Worm (Caenorhabditis elegans) whole organism, L3 larva: Measurements from ENCODE around the gene col-36.

Source experiments
- R02D3.7 ChIP-seq: fragments of 150-350 bp; optimal IDR thresholded peaks from 2 replicates; lab custom pipeline; 2014; ENCODE audit warnings: missing biosample characterization, missing genetic modification characterization
- ZK546.5 ChIP-seq: sonication (generic microtip); optimal IDR thresholded peaks from 2 replicates; lab custom pipeline; 2017; ENCODE audit warnings: missing biosample characterization, missing genetic modification characterization
- aly-2 ChIP-seq: fragments of 150-350 bp; optimal IDR thresholded peaks from 2 replicates; lab custom pipeline; 2014; ENCODE audit warnings: missing biosample characterization, missing genetic modification characterization
- ama-1 ChIP-seq: fragments of 150-350 bp; optimal IDR thresholded peaks from 2 replicates; lab custom pipeline; 2018
- ceh-16 ChIP-seq: sonication (generic microtip); optimal IDR thresholded peaks from 2 replicates; lab custom pipeline; 2017; ENCODE audit warnings: missing biosample characterization, missing genetic modification characterization
- ceh-28 ChIP-seq: fragments of 150-350 bp; optimal IDR thresholded peaks from 2 replicates; lab custom pipeline; 2014; ENCODE audit warnings: missing biosample characterization, missing genetic modification reagents, missing genetic modification characterization
- ceh-82 ChIP-seq: fragments of 150-350 bp; optimal IDR thresholded peaks from 2 replicates; lab custom pipeline; 2014; ENCODE audit warnings: missing biosample characterization, missing genetic modification characterization
- daf-12 ChIP-seq: fragments of 150-350 bp; optimal IDR thresholded peaks from 2 replicates; lab custom pipeline; 2014; ENCODE audit warnings: missing biosample characterization, missing genetic modification reagents, missing genetic modification characterization
- egl-27 ChIP-seq: sonication (generic microtip); optimal IDR thresholded peaks from 4 replicates; lab custom pipeline; 2017; ENCODE audit warnings: missing biosample characterization, missing genetic modification reagents, missing genetic modification characterization
- egl-5 ChIP-seq: fragments of 150-350 bp; optimal IDR thresholded peaks from 2 replicates; lab custom pipeline; 2017; ENCODE audit warnings: missing biosample characterization, missing genetic modification reagents, missing genetic modification characterization, inconsistent platforms
- elt-1 ChIP-seq: fragments of 150-350 bp; optimal IDR thresholded peaks from 2 replicates; lab custom pipeline; 2014; ENCODE audit warnings: missing biosample characterization, missing genetic modification characterization
- elt-2 ChIP-seq: sonication (generic microtip); optimal IDR thresholded peaks from 2 replicates; lab custom pipeline; 2016; ENCODE audit warnings: missing genetic modification reagents, mild to moderate bottlenecking, missing genetic modification characterization, missing compliant biosample characterization
- elt-3 ChIP-seq, 3 experiments: fragments of 150-350 bp in 1 of 3; sonication (generic microtip) in 2 of 3; optimal IDR thresholded peaks; 2 replicates in 2 of 3; 4 replicates in 1 of 3; lab custom pipeline; 2014 to 2017; ENCODE audit warnings: missing biosample characterization in 3 of 3, missing genetic modification characterization in 3 of 3
- eor-1 ChIP-seq, 2 experiments: fragments of 150-350 bp; optimal IDR thresholded peaks; 2 replicates each; lab custom pipeline; 2014 to 2018; ENCODE audit warnings: missing biosample characterization in 2 of 2, missing genetic modification characterization in 2 of 2
- fkh-10 ChIP-seq: sonication (generic microtip); optimal IDR thresholded peaks from 2 replicates; lab custom pipeline; 2017; ENCODE audit warnings: missing biosample characterization, missing genetic modification reagents, missing genetic modification characterization
- fos-1 ChIP-seq: fragments of 150-350 bp; optimal IDR thresholded peaks from 2 replicates; lab custom pipeline; 2014; ENCODE audit warnings: missing biosample characterization, missing genetic modification characterization
- hmg-11 ChIP-seq: sonication (generic microtip); optimal IDR thresholded peaks from 2 replicates; lab custom pipeline; 2016; ENCODE audit warnings: missing genetic modification characterization, missing compliant biosample characterization
- jun-1 ChIP-seq: fragments of 150-350 bp; optimal IDR thresholded peaks from 2 replicates; lab custom pipeline; 2014; ENCODE audit warnings: missing biosample characterization, missing genetic modification reagents, missing genetic modification characterization
- lin-15B ChIP-seq: fragments of 150-350 bp; optimal IDR thresholded peaks from 2 replicates; lab custom pipeline; 2014; ENCODE audit warnings: missing biosample characterization, missing genetic modification characterization
- lin-39 ChIP-seq: fragments of 150-350 bp; optimal IDR thresholded peaks from 2 replicates; lab custom pipeline; 2018; ENCODE audit warnings: missing biosample characterization, missing genetic modification reagents, missing genetic modification characterization
- mdl-1 ChIP-seq: fragments of 150-350 bp; optimal IDR thresholded peaks from 2 replicates; lab custom pipeline; 2014; ENCODE audit warnings: missing biosample characterization, missing genetic modification characterization
- mml-1 ChIP-seq: fragments of 150-350 bp; sonication (generic microtip); optimal IDR thresholded peaks from 3 replicates; lab custom pipeline; 2014; ENCODE audit warnings: missing biosample characterization, missing genetic modification characterization
- nfya-1 ChIP-seq: sonication (generic microtip); optimal IDR thresholded peaks from 2 replicates; lab custom pipeline; 2017; ENCODE audit warnings: missing genetic modification characterization, mild to moderate bottlenecking, missing compliant biosample characterization, antibody characterized with exemption, moderate library complexity; ENCODE audit not compliant: insufficient read depth
- nhr-11 ChIP-seq: fragments of 150-350 bp; optimal IDR thresholded peaks from 2 replicates; lab custom pipeline; 2014; ENCODE audit warnings: missing biosample characterization, missing genetic modification characterization
- nhr-23 ChIP-seq: fragments of 150-350 bp; optimal IDR thresholded peaks from 2 replicates; lab custom pipeline; 2014; ENCODE audit warnings: missing biosample characterization, missing genetic modification reagents, missing genetic modification characterization
- nhr-25 ChIP-seq: sonication (generic microtip); optimal IDR thresholded peaks from 2 replicates; lab custom pipeline; 2017; ENCODE audit warnings: missing biosample characterization, missing genetic modification characterization
- nhr-43 ChIP-seq: sonication (generic microtip); optimal IDR thresholded peaks from 2 replicates; lab custom pipeline; 2016; ENCODE audit warnings: mild to moderate bottlenecking, missing genetic modification characterization, missing compliant biosample characterization; ENCODE audit not compliant: poor library complexity, severe bottlenecking
- nhr-76 ChIP-seq: fragments of 150-350 bp; sonication (generic microtip); optimal IDR thresholded peaks from 5 replicates; lab custom pipeline; 2014; ENCODE audit warnings: missing biosample characterization, missing genetic modification characterization
- pha-4 ChIP-seq: fragments of 150-350 bp; optimal IDR thresholded peaks from 2 replicates; lab custom pipeline; 2014; ENCODE audit warnings: missing biosample characterization, missing genetic modification reagents, missing genetic modification characterization
- pqm-1 ChIP-seq: fragments of 150-350 bp; optimal IDR thresholded peaks from 2 replicates; lab custom pipeline; 2017; ENCODE audit warnings: missing biosample characterization, missing genetic modification characterization, inconsistent platforms
- skn-1 ChIP-seq: fragments of 150-350 bp; optimal IDR thresholded peaks from 2 replicates; lab custom pipeline; 2014; ENCODE audit warnings: missing biosample characterization, missing genetic modification characterization
- snpc-4 ChIP-seq: fragments of 150-350 bp; optimal IDR thresholded peaks from 2 replicates; lab custom pipeline; 2014; ENCODE audit warnings: missing biosample characterization, missing genetic modification characterization
- tbx-2 ChIP-seq: sonication (generic microtip); optimal IDR thresholded peaks from 2 replicates; lab custom pipeline; 2016; ENCODE audit warnings: mild to moderate bottlenecking, missing genetic modification characterization, missing compliant biosample characterization
- unc-39 ChIP-seq: sonication (generic microtip); optimal IDR thresholded peaks from 4 replicates; lab custom pipeline; 2017; ENCODE audit warnings: missing biosample characterization, missing genetic modification characterization
- unc-62 ChIP-seq: fragments of 150-350 bp; sonication (generic microtip); optimal IDR thresholded peaks from 4 replicates; lab custom pipeline; 2014; ENCODE audit warnings: missing biosample characterization, missing genetic modification reagents, missing genetic modification characterization
- zag-1 ChIP-seq: fragments of 150-350 bp; optimal IDR thresholded peaks from 2 replicates; lab custom pipeline; 2014; ENCODE audit warnings: missing biosample characterization, missing genetic modification characterization
- ztf-11 ChIP-seq: fragments of 150-350 bp; optimal IDR thresholded peaks from 2 replicates; lab custom pipeline; 2014; ENCODE audit warnings: missing biosample characterization, missing genetic modification characterization

Gene col-36

DNA sequence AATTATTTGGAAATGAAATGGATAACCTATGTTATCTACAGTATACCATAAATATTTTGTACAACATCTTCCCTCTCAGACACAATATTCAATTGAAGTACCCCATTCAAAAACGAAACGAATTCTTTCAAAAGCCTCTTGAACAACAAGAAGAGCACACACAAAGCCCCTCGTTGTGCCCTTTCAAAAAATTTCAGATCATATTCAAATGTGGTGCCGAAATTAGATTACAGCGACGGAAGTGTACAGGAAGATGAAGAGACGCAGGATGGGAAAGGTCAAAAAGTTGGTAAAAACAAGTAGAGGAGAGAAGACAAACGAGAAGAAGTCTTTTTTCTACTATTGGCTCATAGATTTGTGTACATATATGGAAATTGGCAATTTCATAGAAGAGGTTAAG is 7.5 kb upstream of the col-36 start:
- peak; percentile 15 for TF ChIP-seq fkh-10
- TF ChIP-seq nhr-43 (tag; lab: Kevin White, UChicago) = no peak

DNA sequence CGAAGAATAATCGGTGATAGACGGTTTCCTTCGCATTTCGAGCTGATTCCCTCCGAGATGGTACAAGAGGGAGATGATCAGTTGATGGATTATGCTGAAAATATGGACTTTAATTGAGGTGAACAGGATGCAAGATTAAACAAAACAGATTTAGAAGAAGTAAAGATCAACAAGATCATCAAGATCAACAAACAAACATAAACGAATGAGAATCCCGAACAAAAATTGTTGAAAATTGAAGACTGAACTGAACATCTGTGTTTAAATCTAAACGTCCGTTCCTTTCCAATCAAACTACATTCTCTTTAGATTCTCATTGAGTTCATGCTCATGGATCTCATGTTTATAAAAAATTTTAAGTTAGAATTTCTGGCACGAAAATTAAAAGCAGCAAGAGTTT is 6.2 kb upstream of the col-36 start, which contains the start of gene glc-4:
Gene glc-4, minus strand, starts transcription at position 101 of the 400 bp plus-strand sequence.
- no peak for TF ChIP-seq ceh-82 (tag; lab: Kevin White, UChicago)
- TF ChIP-seq nhr-23 = no peak
- no peak for TF ChIP-seq zag-1 (tag; lab: Kevin White, UChicago)
- TF ChIP-seq skn-1 (tag; lab: Kevin White, UChicago) = no peak
- TF ChIP-seq mdl-1 = no peak
- no peak for TF ChIP-seq aly-2 (tag; lab: Kevin White, UChicago)
- TF ChIP-seq nhr-11 (tag; lab: Kevin White, UChicago) = no peak
- TF ChIP-seq ceh-28 (tag; lab: Kevin White, UChicago) = no peak
- TF ChIP-seq elt-1 (tag; lab: Kevin White, UChicago) = no peak
- no peak for TF ChIP-seq eor-1 (tag; optimal IDR thresholded peaks at IDR 0.05; lab: Kevin White, UChicago)
- TF ChIP-seq, all 47 proteins: peak for 0

DNA sequence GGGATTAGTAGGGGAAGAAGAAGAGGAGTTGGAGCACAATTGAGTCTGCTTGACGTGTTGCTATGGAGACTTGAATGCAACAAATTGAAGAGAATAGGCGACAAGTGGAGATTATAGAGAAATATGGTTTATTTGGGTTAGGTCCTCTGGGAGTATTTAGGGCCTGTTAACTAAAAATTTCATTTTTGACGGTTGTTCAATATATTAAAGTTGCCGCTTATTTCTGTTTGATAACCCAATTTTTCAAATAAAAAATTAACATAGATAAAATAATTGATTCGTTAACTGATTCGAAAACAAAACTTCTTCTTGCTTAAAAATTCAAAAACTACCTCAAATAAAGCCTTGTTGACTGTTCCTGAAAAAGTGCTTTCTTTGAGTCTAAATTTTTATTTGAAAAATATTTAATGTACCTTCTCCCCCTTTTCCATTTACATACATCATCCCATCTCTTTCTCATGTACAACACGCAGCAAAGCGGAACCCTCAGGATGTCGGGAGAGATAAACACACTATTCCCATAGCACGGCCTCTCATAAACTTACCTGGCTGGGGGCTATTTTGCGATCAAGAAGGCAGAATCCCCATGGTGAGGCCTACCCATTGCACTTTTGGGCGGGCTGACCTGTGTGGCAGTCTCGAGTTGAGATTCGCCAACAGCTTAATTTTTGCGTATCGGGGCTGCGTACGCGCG is 2.8 kb upstream of the col-36 start, which contains the start of gene dyf-13:
Gene dyf-13, minus strand, starts transcription at position 51 of the 694 bp plus-strand sequence.
- no peak for TF ChIP-seq ZK546.5 (tag; lab: Kevin White, UChicago)
- TF ChIP-seq, all 47 proteins: peak for 0

DNA sequence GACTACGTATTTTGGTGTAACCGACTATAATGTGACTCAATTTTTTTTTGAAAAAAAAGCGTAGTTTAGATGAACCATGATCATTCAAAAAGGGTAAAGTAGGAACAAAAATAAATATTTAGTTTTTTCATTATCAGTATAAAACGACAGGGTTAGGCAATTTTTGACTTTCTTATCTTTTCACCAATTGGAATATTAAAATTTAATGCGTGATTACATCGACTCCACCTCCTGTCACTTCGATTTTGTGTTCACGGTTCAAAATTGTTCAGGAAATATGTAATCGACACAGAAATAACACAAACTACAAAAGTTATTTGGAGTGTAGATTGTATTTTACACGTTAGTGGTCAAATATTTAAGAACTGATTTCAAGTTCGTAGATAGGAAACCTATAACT is 1.8 kb downstream of the col-36 start:
- TF ChIP-seq nfya-1 (tag; lab: Kevin White, UChicago) = no peak
- no peak for TF ChIP-seq unc-39 (tag; lab: Kevin White, UChicago)
- no peak for TF ChIP-seq ama-1
- TF ChIP-seq fkh-10 = no peak
- TF ChIP-seq ztf-11 (tag; lab: Kevin White, UChicago) = no peak
- TF ChIP-seq mdl-1 = no peak
- no peak for TF ChIP-seq ceh-82 (tag; lab: Kevin White, UChicago)
- no peak for TF ChIP-seq mml-1 (tag; lab: Kevin White, UChicago)
- TF ChIP-seq nhr-25 (tag; lab: Kevin White, UChicago) = no peak
- TF ChIP-seq pqm-1 = peak; percentile 94
- TF ChIP-seq elt-2 = peak; percentile 93
- no peak for TF ChIP-seq daf-12 (tag; lab: Kevin White, UChicago)
- no peak for TF ChIP-seq jun-1 (tag; lab: Kevin White, UChicago)
- no peak for TF ChIP-seq egl-27 (tag; lab: Kevin White, UChicago)

DNA sequence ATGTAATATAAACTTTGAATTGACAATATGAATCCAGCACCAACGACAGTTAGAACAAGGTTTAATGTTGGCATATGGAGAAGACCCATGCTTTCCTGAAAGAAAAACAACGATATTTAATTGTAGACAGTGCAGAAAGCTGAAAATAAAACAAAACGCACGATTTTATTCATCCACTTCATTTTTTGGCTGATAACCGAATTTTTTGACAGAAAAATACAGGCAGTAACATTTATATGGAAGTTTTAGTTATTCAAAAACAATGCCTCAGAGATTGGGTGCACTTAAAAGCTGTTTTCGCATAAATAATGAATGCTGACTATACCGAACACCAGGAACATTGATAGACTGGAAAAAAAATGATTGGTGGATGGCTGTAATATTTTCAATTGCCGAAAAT is 2.9 kb downstream of the col-36 start, which contains the start of gene mfsd-13.2:
Gene mfsd-13.2, minus strand, starts transcription at position 101 of the 400 bp plus-strand sequence.
- TF ChIP-seq fos-1 (tag; lab: Kevin White, UChicago) = no peak
- no peak for TF ChIP-seq skn-1 (tag; lab: Kevin White, UChicago)
- TF ChIP-seq elt-3 (tag; optimal IDR thresholded peaks at IDR 0.05; lab: Kevin White, UChicago) = no peak
- TF ChIP-seq nhr-25 (tag; lab: Kevin White, UChicago) = no peak
- TF ChIP-seq ceh-82 (tag; lab: Kevin White, UChicago) = no peak
- TF ChIP-seq pqm-1 = no peak
- no peak for TF ChIP-seq nhr-76 (tag; lab: Kevin White, UChicago)
- TF ChIP-seq jun-1 (tag; lab: Kevin White, UChicago) = no peak
- TF ChIP-seq, all 47 proteins: peak for 0

DNA sequence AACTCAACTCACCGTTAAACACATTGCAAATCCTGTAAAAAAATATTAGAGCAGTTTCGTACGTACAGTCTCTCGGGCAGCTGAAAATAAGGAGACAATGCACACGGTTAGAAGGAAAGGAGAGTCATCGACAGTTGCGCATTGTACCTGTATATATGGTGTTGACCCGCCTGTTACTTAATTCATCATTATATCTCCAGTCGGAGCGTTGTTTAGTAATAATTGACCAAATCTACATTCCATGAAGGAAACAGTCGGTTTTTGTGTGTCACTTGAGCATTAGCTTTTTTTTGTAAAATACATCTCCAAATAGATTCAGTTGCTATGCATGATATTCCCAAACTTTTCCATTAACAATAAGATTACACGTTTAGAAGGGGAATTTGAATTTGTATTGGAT is 7.1 kb downstream of the col-36 start, which contains the start of gene C27H5.12:
Gene C27H5.12, minus strand, starts transcription at position 101 of the 400 bp plus-strand sequence.
- no peak for TF ChIP-seq tbx-2 (tag; lab: Kevin White, UChicago)
- TF ChIP-seq jun-1 (tag; lab: Kevin White, UChicago) = no peak
- no peak for TF ChIP-seq R02D3.7 (tag; lab: Kevin White, UChicago)

DNA sequence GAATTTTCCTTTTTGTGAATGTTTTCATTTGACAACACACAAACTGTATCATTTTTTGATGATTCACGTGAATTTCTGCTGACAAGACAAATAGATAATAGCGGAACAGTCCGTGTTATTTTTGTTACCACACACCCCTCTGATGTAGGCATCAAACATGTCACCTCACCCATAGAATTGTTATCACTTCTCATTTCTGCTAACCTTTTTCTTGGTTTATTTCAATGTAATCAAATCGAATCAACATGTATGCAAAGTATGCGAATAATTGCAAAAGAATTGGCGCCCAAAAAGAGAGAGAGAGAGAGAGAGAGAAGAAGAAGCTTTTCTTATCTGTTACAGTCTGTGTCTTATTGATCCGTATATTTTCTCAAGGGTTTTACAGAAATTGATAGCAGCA is 11.2 kb downstream of the col-36 start:
- peak; percentile 42 for TF ChIP-seq ceh-28 (tag; lab: Kevin White, UChicago)
- peak; percentile 6 for TF ChIP-seq fos-1 (tag; lab: Kevin White, UChicago)
- no peak for TF ChIP-seq egl-27 (tag; lab: Kevin White, UChicago)
- TF ChIP-seq pha-4 (tag; lab: Kevin White, UChicago) = peak; percentile 64
- TF ChIP-seq hmg-11 = no peak
- no peak for TF ChIP-seq snpc-4 (tag; lab: Kevin White, UChicago)
- peak; percentile 89 for TF ChIP-seq elt-2
- TF ChIP-seq nhr-76 (tag; lab: Kevin White, UChicago) = no peak
- no peak for TF ChIP-seq lin-39 (tag; lab: Kevin White, UChicago)
- no peak for TF ChIP-seq ztf-11 (tag; lab: Kevin White, UChicago)
- no peak for TF ChIP-seq nhr-43 (tag; lab: Kevin White, UChicago)
- TF ChIP-seq nhr-25 (tag; lab: Kevin White, UChicago) = peak; percentile 0
- TF ChIP-seq aly-2 (tag; lab: Kevin White, UChicago) = no peak
- no peak for TF ChIP-seq lin-15B
- no peak for TF ChIP-seq daf-12 (tag; lab: Kevin White, UChicago)
- TF ChIP-seq unc-62 (GFP tag; lab: Kevin White, UChicago) = no peak
- peak; percentile 54 for TF ChIP-seq jun-1 (tag; lab: Kevin White, UChicago)
- no peak for TF ChIP-seq ZK546.5 (tag; lab: Kevin White, UChicago)
- TF ChIP-seq ceh-82 (tag; lab: Kevin White, UChicago) = no peak
- no peak for TF ChIP-seq egl-5 (tag; lab: Kevin White, UChicago)
- TF ChIP-seq nhr-23 = peak; percentile 18
- TF ChIP-seq ceh-16 (tag; lab: Kevin White, UChicago) = no peak
